Fruit fly (Drosophila melanogaster) whole organism, prepupa: ENCODE results near the gene CG11095.

ENCODE experiments used
- Blimp-1 ChIP-seq: fragments of 200-800 bp; sonication (Bioruptor generic); optimal IDR thresholded peaks from 3 replicates; lab custom pipeline; 2017; ENCODE audit warnings: missing biosample characterization, missing genetic modification characterization, mild to moderate bottlenecking, moderate library complexity, missing genetic modification reagents
- CG10631 ChIP-seq: fragments of 200-800 bp; sonication (Bioruptor generic); optimal IDR thresholded peaks from 2 replicates; lab custom pipeline; 2016; ENCODE audit warnings: missing biosample characterization, missing genetic modification characterization
- CG11294 ChIP-seq: fragments of 200-800 bp; sonication (Bioruptor generic); IDR thresholded peaks from 2 replicates; pipeline ENCODE4 v1.3.6; 2022; ENCODE audit warnings: missing biosample characterization, missing genetic modification characterization
- CG11762 ChIP-seq: fragments of 200-800 bp; sonication (Bioruptor generic); optimal IDR thresholded peaks from 3 replicates; lab custom pipeline; 2016; ENCODE audit warnings: missing biosample characterization, missing genetic modification characterization; ENCODE audit not compliant: insufficient read depth
- CG15336 ChIP-seq: fragments of 200-800 bp; sonication (Bioruptor generic); IDR thresholded peaks from 2 replicates; pipeline ENCODE4 v1.3.6; 2022; ENCODE audit warnings: missing biosample characterization, missing genetic modification characterization
- CG1621 ChIP-seq: fragments of 200-800 bp; sonication (Bioruptor generic); optimal IDR thresholded peaks from 3 replicates; lab custom pipeline; 2018; ENCODE audit warnings: missing biosample characterization, mild to moderate bottlenecking, missing genetic modification characterization
- CG3032 ChIP-seq: fragments of 200-800 bp; optimal IDR thresholded peaks from 2 replicates; lab custom pipeline; 2019; ENCODE audit warnings: missing biosample characterization, mild to moderate bottlenecking, missing genetic modification characterization, moderate library complexity
- CG32006 ChIP-seq: fragments of 200-800 bp; sonication (Bioruptor generic); optimal IDR thresholded peaks from 3 replicates; lab custom pipeline; 2017; ENCODE audit warnings: missing biosample characterization, mild to moderate bottlenecking, missing genetic modification characterization
- CG34406 ChIP-seq: fragments of 200-800 bp; sonication (Bioruptor generic); optimal IDR thresholded peaks from 3 replicates; lab custom pipeline; 2016; ENCODE audit warnings: missing biosample characterization, missing genetic modification characterization
- CG4318 ChIP-seq: fragments of 200-800 bp; sonication (Bioruptor generic); optimal IDR thresholded peaks from 3 replicates; lab custom pipeline; 2017; ENCODE audit warnings: missing biosample characterization, mild to moderate bottlenecking, missing genetic modification characterization
- CG6163 ChIP-seq: fragments of 200-800 bp; sonication (Bioruptor generic); IDR thresholded peaks from 3 replicates; pipeline ENCODE4 v1.3.6; 2022; ENCODE audit warnings: missing biosample characterization, missing genetic modification characterization
- CG6792 ChIP-seq: fragments of 200-800 bp; sonication (Bioruptor generic); optimal IDR thresholded peaks from 3 replicates; lab custom pipeline; 2016; ENCODE audit warnings: missing biosample characterization, missing genetic modification characterization
- CG7368 ChIP-seq: fragments of 200-800 bp; sonication (Bioruptor generic); optimal IDR thresholded peaks from 3 replicates; lab custom pipeline; 2016; ENCODE audit warnings: missing biosample characterization, missing genetic modification characterization
- CG8119 ChIP-seq: fragments of 200-800 bp; sonication (Bioruptor generic); IDR thresholded peaks from 3 replicates; pipeline ENCODE4 v1.3.6; 2022; ENCODE audit warnings: missing biosample characterization, missing genetic modification characterization
- CG8632 ChIP-seq: fragments of 200-800 bp; sonication (Bioruptor generic); optimal IDR thresholded peaks from 3 replicates; lab custom pipeline; 2016; ENCODE audit warnings: missing biosample characterization, missing genetic modification characterization
- CG9139 ChIP-seq: fragments of 200-800 bp; sonication (Bioruptor generic); optimal IDR thresholded peaks from 3 replicates; lab custom pipeline; 2017; ENCODE audit warnings: missing biosample characterization, mild to moderate bottlenecking, missing genetic modification characterization
- Eip75B ChIP-seq: fragments of 200-800 bp; sonication (Bioruptor generic); optimal IDR thresholded peaks from 3 replicates; lab custom pipeline; 2016; ENCODE audit warnings: missing biosample characterization, missing genetic modification characterization
- Eip78C ChIP-seq: fragments of 200-800 bp; sonication (Bioruptor generic); peaks from one replicate; lab custom pipeline; 2016; ENCODE audit warnings: missing biosample characterization, missing genetic modification characterization
- Eip93F ChIP-seq: fragments of 200-800 bp; sonication (Bioruptor generic); optimal IDR thresholded peaks from 2 replicates; lab custom pipeline; 2016; ENCODE audit warnings: missing biosample characterization, mild to moderate bottlenecking, missing genetic modification characterization
- Ets21C ChIP-seq: fragments of 200-800 bp; sonication (Bioruptor generic); optimal IDR thresholded peaks from 3 replicates; lab custom pipeline; 2016; ENCODE audit warnings: missing biosample characterization, missing genetic modification characterization
- Ets96B ChIP-seq: fragments of 200-800 bp; optimal IDR thresholded peaks from 2 replicates; lab custom pipeline; 2019; ENCODE audit warnings: missing biosample characterization, mild to moderate bottlenecking, missing genetic modification characterization, moderate library complexity
- Hr39 ChIP-seq: fragments of 200-800 bp; sonication (Bioruptor generic); optimal IDR thresholded peaks from 2 replicates; lab custom pipeline; 2016; ENCODE audit warnings: missing biosample characterization, missing genetic modification characterization
- Hr4 ChIP-seq: fragments of 200-800 bp; sonication (Bioruptor generic); optimal IDR thresholded peaks from 3 replicates; lab custom pipeline; 2016; ENCODE audit warnings: missing biosample characterization, missing genetic modification characterization
- Lpt ChIP-seq: fragments of 200-800 bp; sonication (Bioruptor generic); optimal IDR thresholded peaks from 3 replicates; lab custom pipeline; 2016; ENCODE audit warnings: missing biosample characterization, missing genetic modification characterization
- Met ChIP-seq: fragments of 200-800 bp; sonication (Bioruptor generic); optimal IDR thresholded peaks from 3 replicates; lab custom pipeline; 2016; ENCODE audit warnings: missing biosample characterization, missing genetic modification characterization
- OdsH ChIP-seq: fragments of 200-800 bp; sonication (Bioruptor generic); optimal IDR thresholded peaks from 3 replicates; lab custom pipeline; 2016; ENCODE audit warnings: missing biosample characterization, missing genetic modification characterization
- Sox15 ChIP-seq: fragments of 200-800 bp; sonication (Bioruptor generic); optimal IDR thresholded peaks from 3 replicates; lab custom pipeline; 2016; ENCODE audit warnings: missing biosample characterization, missing genetic modification characterization
- acj6 ChIP-seq: fragments of 200-800 bp; sonication (Bioruptor generic); optimal IDR thresholded peaks from 3 replicates; lab custom pipeline; 2016; ENCODE audit warnings: missing biosample characterization, missing genetic modification characterization
- cyc ChIP-seq: fragments of 200-800 bp; sonication (Bioruptor generic); optimal IDR thresholded peaks from 3 replicates; lab custom pipeline; 2016; ENCODE audit warnings: missing biosample characterization, missing genetic modification characterization
- dac ChIP-seq: fragments of 200-800 bp; sonication (Bioruptor generic); optimal IDR thresholded peaks from 2 replicates; lab custom pipeline; 2017; ENCODE audit warnings: missing biosample characterization, mild to moderate bottlenecking, missing genetic modification characterization
- eg ChIP-seq: fragments of 200-800 bp; sonication (Bioruptor generic); IDR thresholded peaks from 3 replicates; pipeline ENCODE4 v1.3.6; 2022; ENCODE audit warnings: missing biosample characterization, missing genetic modification characterization
- esn ChIP-seq: fragments of 200-800 bp; sonication (Bioruptor generic); optimal IDR thresholded peaks from 2 replicates; lab custom pipeline; 2016; ENCODE audit warnings: missing biosample characterization, mild to moderate bottlenecking, missing genetic modification characterization, moderate library complexity
- fd59A ChIP-seq: fragments of 200-800 bp; sonication (Bioruptor generic); optimal IDR thresholded peaks from 2 replicates; lab custom pipeline; 2017; ENCODE audit warnings: missing biosample characterization, mild to moderate bottlenecking, missing genetic modification characterization, missing genetic modification reagents
- fkh ChIP-seq: fragments of 200-800 bp; sonication (Bioruptor generic); optimal IDR thresholded peaks from 3 replicates; lab custom pipeline; 2017; ENCODE audit warnings: missing biosample characterization, mild to moderate bottlenecking, missing genetic modification characterization, moderate library complexity
- pdm3 ChIP-seq: fragments of 200-800 bp; sonication (Bioruptor generic); optimal IDR thresholded peaks from 3 replicates; lab custom pipeline; 2016; ENCODE audit warnings: missing biosample characterization, missing genetic modification characterization
- spab ChIP-seq: fragments of 200-800 bp; sonication (Bioruptor generic); optimal IDR thresholded peaks from 2 replicates; lab custom pipeline; 2017; ENCODE audit warnings: missing biosample characterization, mild to moderate bottlenecking, missing genetic modification characterization, missing genetic modification reagents
- ss ChIP-seq, 2 experiments: fragments of 200-800 bp; sonication (Bioruptor generic); optimal IDR thresholded peaks; 2 replicates in 1 of 2; 3 replicates in 1 of 2; lab custom pipeline; 2017 to 2018; ENCODE audit warnings: mild to moderate bottlenecking in 2 of 2, missing biosample characterization in 2 of 2, missing genetic modification characterization in 2 of 2, moderate library complexity in 1 of 2
- topi ChIP-seq: fragments of 200-800 bp; sonication (Bioruptor generic); optimal IDR thresholded peaks from 3 replicates; lab custom pipeline; 2016; ENCODE audit warnings: missing biosample characterization, missing genetic modification characterization

Gene CG11095

DNA sequence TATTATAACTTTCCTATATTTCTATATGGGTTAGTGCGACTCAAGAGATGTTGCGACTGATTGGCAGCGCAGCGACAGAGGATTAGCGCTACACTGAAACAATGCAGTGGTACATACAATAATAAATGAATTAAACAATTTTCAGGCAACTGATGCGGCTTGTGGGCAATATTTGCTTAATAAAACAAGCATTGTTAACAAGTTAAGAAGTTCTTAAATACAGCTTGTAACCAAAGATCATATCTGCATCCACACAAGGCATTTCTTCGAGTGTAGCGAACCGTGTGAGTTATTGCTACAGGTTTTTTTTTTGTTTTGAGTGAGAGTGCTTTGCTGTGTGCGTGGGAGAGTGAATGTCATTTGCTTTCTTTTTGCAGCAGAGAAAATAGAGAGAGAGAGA is 27.4 kb downstream of the CG11095 start (continued):
- TF ChIP-seq CG1621 (tag; lab: Kevin White, UChicago): peak; percentile 78
- peak; percentile 84 for TF ChIP-seq Sox15 (GFP tag; lab: Kevin White, UChicago)
- peak; percentile 90 for TF ChIP-seq CG4318 (GFP tag; lab: Kevin White, UChicago)
- peak; percentile 77 for TF ChIP-seq Ets96B (tag; lab: Kevin White, UChicago)
- TF ChIP-seq Blimp-1 (GFP tag; lab: Kevin White, UChicago): peak; percentile 49
- TF ChIP-seq Lpt (GFP tag; lab: Kevin White, UChicago): peak; percentile 95
- TF ChIP-seq pdm3 (GFP tag; lab: Kevin White, UChicago): peak; percentile 93
- peak; percentile 76 for TF ChIP-seq spab
- TF ChIP-seq CG6792 (GFP tag; lab: Kevin White, UChicago): peak; percentile 89
- TF ChIP-seq CG15336: peak; percentile 96
- peak; percentile 64 for TF ChIP-seq CG3032 (tag; lab: Kevin White, UChicago)
- TF ChIP-seq CG11762 (GFP tag; lab: Kevin White, UChicago): peak; percentile 88
- peak; percentile 81 for TF ChIP-seq Ets21C (GFP tag; lab: Kevin White, UChicago)
- peak; percentile 90 for TF ChIP-seq cyc
- TF ChIP-seq CG32006 (GFP tag; lab: Kevin White, UChicago): peak; percentile 98
- peak; percentile 75 for TF ChIP-seq fd59A (GFP tag; lab: Kevin White, UChicago)
- peak; percentile 84 for TF ChIP-seq CG10631 (GFP tag; lab: Kevin White, UChicago)
- TF ChIP-seq ss (GFP tag; optimal IDR thresholded peaks at IDR 0.05; lab: Kevin White, UChicago): peak; percentile 63 to 85
- TF ChIP-seq CG9139 (GFP tag; lab: Kevin White, UChicago): peak; percentile 77
- TF ChIP-seq Hr4 (GFP tag; lab: Kevin White, UChicago): peak; percentile 98
- TF ChIP-seq Hr39 (GFP tag; lab: Kevin White, UChicago): peak; percentile 90
- TF ChIP-seq CG11294 (GFP tag; lab: Robert Waterston, UW): peak; percentile 85
- peak; percentile 84 for TF ChIP-seq CG8632 (GFP tag; lab: Kevin White, UChicago)
- TF ChIP-seq Eip75B (GFP tag; lab: Kevin White, UChicago): peak; percentile 90
- TF ChIP-seq CG7368 (GFP tag; lab: Kevin White, UChicago): peak; percentile 76
- peak; percentile 89 for TF ChIP-seq esn (GFP tag; lab: Kevin White, UChicago)
- peak; percentile 91 for TF ChIP-seq topi (GFP tag; lab: Kevin White, UChicago)
- peak; percentile 87 for TF ChIP-seq acj6 (GFP tag; lab: Kevin White, UChicago)
- TF ChIP-seq dac (GFP tag; lab: Kevin White, UChicago): peak; percentile 93
- peak; percentile 45 for TF ChIP-seq Eip93F (GFP tag; lab: Kevin White, UChicago)
- TF ChIP-seq, all 60 proteins: peak for 60

DNA sequence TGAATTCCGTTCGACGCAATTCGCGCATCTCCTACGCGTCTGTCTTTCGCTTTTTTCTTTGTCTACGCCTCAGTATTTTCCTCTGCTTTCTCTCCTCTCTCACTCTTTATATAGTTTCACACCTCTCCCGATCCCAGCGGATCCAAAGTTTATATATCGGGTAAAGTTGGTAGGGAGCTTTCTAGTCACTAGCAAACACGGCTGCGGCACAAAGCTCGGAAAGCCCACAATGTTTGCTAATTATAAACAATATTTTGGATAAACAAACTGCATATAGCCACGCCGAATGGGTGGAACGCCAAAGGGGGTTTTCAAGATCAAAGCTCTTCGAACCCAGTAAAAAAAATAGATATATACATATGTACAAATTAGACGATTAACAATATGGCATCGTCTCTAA is 28.6 kb downstream of the CG11095 start:
- no peak for TF ChIP-seq esn (GFP tag; lab: Kevin White, UChicago)
- TF ChIP-seq CG9139 (GFP tag; lab: Kevin White, UChicago): peak; percentile 7
- TF ChIP-seq CG3032 (tag; lab: Kevin White, UChicago): no peak
- TF ChIP-seq topi (GFP tag; lab: Kevin White, UChicago): no peak
- TF ChIP-seq Eip78C (GFP tag; lab: Kevin White, UChicago): peak; percentile 39
- peak; percentile 66 for TF ChIP-seq fkh (GFP tag; lab: Kevin White, UChicago)
- no peak for TF ChIP-seq OdsH
- no peak for TF ChIP-seq Met
- TF ChIP-seq CG8119 (GFP tag; lab: Robert Waterston, UW): 0 out of 3 replicates have a peak, but pooled peaks have one; percentile 17
- peak; percentile 10; the same call in 1 of the 3 replicates for TF ChIP-seq eg (GFP tag; lab: Robert Waterston, UW)
- TF ChIP-seq, all 60 proteins: peak for 5

dm6 chrX:13843487-13843886 is 32.0 kb downstream of the CG11095 start:
- peak; percentile 35 for TF ChIP-seq fkh (GFP tag; lab: Kevin White, UChicago)
- no peak for TF ChIP-seq CG34406 (GFP tag; lab: Kevin White, UChicago)
- 0 out of 3 replicates have a peak, but pooled peaks have one; percentile 5 for TF ChIP-seq CG6163 (GFP tag; lab: Robert Waterston, UW)
